Fruit fly (Drosophila melanogaster): ENCODE results near the gene cac.

cac gene

DNA sequence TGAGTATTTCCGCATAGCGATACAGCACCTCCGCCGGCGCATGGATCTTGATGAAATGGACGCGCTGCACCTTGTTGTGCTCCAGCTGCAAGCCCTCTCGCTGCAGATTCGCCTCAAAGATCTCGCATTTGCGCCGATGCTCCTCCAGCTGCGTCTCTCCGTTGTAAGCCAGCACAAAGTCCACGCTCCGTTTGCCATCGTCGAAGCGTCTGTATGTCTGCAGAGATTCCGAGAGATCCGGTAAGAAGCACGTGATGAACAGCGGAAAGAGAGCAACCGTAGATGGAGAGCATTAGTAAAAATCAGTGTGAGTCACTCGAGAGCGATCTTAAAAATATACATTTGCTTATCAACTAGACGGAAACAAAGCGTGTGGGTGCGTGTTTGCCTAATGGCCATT is 103.2 kb downstream of the cac start:
- TF ChIP-seq CG17801 (GFP tag; optimal IDR thresholded peaks at IDR 0.05; ENCODE audit: partially characterized antibody), result no peak
